Fruit fly (Drosophila melanogaster): Measurements from ENCODE around the gene CG14671.

DNA sequence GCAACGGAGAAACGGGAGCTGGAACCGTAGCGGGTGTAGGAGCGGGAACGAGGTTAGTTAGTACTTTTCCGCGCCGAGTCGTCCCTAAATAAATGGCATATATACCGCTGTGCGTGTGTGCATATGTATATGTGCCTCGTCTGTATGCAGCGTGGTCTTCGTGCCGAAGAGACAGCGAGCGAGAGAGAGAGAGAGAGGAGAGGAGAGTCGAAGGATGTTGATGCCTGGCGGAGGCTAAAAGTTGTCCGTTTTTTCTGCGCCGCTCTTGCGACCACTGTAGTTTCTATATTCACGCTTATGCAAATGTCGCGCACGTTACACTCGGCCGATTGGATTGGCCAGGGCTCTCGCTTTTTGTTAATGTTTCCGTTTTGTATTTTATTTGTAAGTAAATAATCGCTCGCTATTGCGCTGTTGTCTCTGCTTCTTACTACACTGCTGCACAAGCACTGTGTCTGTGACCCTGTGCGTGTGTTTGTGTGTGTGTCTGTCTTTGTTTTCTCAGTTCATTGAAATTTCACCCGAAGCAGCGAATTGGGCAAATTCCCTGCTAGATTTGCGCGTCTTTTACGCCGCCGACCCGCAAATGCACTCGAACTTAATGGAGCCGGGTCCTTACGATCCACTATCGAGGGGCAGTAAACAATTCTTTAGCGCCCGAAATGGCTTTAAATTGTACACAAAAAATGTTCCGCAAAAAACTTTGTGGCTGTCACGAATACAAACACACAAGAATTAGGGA lies 47.9 kb upstream of the CG14671 start, which contains the start of gene Rga:
- TF ChIP-seq Crg-1 (GFP tag; optimal IDR thresholded peaks at IDR 0.05) = no peak
- no peak for TF ChIP-seq CG33017 (tag; optimal IDR thresholded peaks at IDR 0.05)
- TF ChIP-seq cnc (optimal IDR thresholded peaks at IDR 0.05) = no peak
- TF ChIP-seq Clk (GFP tag; optimal IDR thresholded peaks at IDR 0.05) = no peak
- no peak for TF ChIP-seq CG7101 (tag; optimal IDR thresholded peaks at IDR 0.05)
- TF ChIP-seq Hr96 (GFP tag; optimal IDR thresholded peaks at IDR 0.05) = no peak
- no peak for TF ChIP-seq CG5204 (GFP tag; optimal IDR thresholded peaks at IDR 0.05)
- no peak for TF ChIP-seq kay (GFP tag; ENCODE audit: borderline replicate concordance)
- no peak for TF ChIP-seq pad (GFP tag; optimal IDR thresholded peaks at IDR 0.05)
- no peak for TF ChIP-seq toe (GFP tag; optimal IDR thresholded peaks at IDR 0.05)
- no peak for TF ChIP-seq CG11617 (GFP tag; optimal IDR thresholded peaks at IDR 0.05)
- no peak for TF ChIP-seq CG1620 (GFP tag; optimal IDR thresholded peaks at IDR 0.05)
- no peak for TF ChIP-seq bab1 (GFP tag; optimal IDR thresholded peaks at IDR 0.05)
- peak; percentile 2 for TF ChIP-seq tj (GFP tag; optimal IDR thresholded peaks at IDR 0.05)

Measured in whole organism, adult.